Fruit fly (Drosophila melanogaster) whole organism, embryonic: Measurements from ENCODE around the gene CG32032.

ENCODE experiments used
- BEAF-32 ChIP-seq: fragments of 200-800 bp; sonication (Bioruptor generic); optimal IDR thresholded peaks from 3 replicates; lab custom pipeline; 2017; ENCODE audit warnings: missing biosample characterization, missing genetic modification characterization, mild to moderate bottlenecking, moderate library complexity, missing genetic modification reagents
- CG13287 ChIP-seq: fragments of 200-800 bp; sonication (Bioruptor generic); IDR thresholded peaks from 2 replicates; pipeline ENCODE4 v1.3.6; 2022; ENCODE audit warnings: missing biosample characterization, missing genetic modification characterization; ENCODE audit not compliant: partially characterized antibody
- CG13894 ChIP-seq: fragments of 200-800 bp; sonication (Bioruptor generic); optimal IDR thresholded peaks from 3 replicates; lab custom pipeline; 2018; ENCODE audit warnings: missing biosample characterization, mild to moderate bottlenecking, missing genetic modification characterization, moderate library complexity
- CG14441 ChIP-seq: fragments of 200-800 bp; sonication (Bioruptor generic); IDR thresholded peaks from 2 replicates; pipeline ENCODE4 v1.3.6; 2022; ENCODE audit warnings: missing biosample characterization, missing genetic modification characterization
- CG14667 ChIP-seq: fragments of 200-800 bp; sonication (Bioruptor generic); IDR thresholded peaks from 2 replicates; pipeline ENCODE4 v1.3.6; 2022; ENCODE audit warnings: missing biosample characterization, missing genetic modification characterization
- CG15073 ChIP-seq: fragments of 200-800 bp; sonication (Bioruptor generic); optimal IDR thresholded peaks from 2 replicates; lab custom pipeline; 2016; ENCODE audit warnings: missing biosample characterization, missing genetic modification characterization
- CG15601 ChIP-seq: fragments of 200-800 bp; sonication (Bioruptor generic); optimal IDR thresholded peaks from 3 replicates; lab custom pipeline; 2019; ENCODE audit warnings: missing biosample characterization, mild to moderate bottlenecking, missing genetic modification characterization, moderate library complexity
- CG1602 ChIP-seq: fragments of 200-800 bp; sonication (Bioruptor generic); optimal IDR thresholded peaks from 3 replicates; lab custom pipeline; 2016; ENCODE audit warnings: missing biosample characterization, missing genetic modification characterization
- CG16779 ChIP-seq: fragments of 200-800 bp; sonication (Bioruptor generic); IDR thresholded peaks from 2 replicates; pipeline ENCODE4 v1.3.6; 2022; ENCODE audit warnings: missing biosample characterization, missing genetic modification characterization
- CG18476 ChIP-seq: fragments of 200-800 bp; sonication (Bioruptor generic); optimal IDR thresholded peaks from 2 replicates; lab custom pipeline; 2016; ENCODE audit warnings: missing biosample characterization, mild to moderate bottlenecking, missing genetic modification characterization
- CG2116 ChIP-seq: fragments of 200-800 bp; sonication (Bioruptor generic); optimal IDR thresholded peaks from 3 replicates; lab custom pipeline; 2018; ENCODE audit warnings: missing biosample characterization, mild to moderate bottlenecking, missing genetic modification characterization
- CG31224 ChIP-seq: fragments of 200-800 bp; sonication (Bioruptor generic); IDR thresholded peaks from 2 replicates; pipeline ENCODE4 v1.3.6; 2022; ENCODE audit warnings: missing biosample characterization, missing genetic modification characterization
- CG31365 ChIP-seq: fragments of 200-800 bp; sonication (Bioruptor generic); optimal IDR thresholded peaks from 2 replicates; lab custom pipeline; 2018; ENCODE audit warnings: missing biosample characterization, mild to moderate bottlenecking, missing genetic modification characterization
- CG7928 ChIP-seq: fragments of 200-800 bp; sonication (Bioruptor generic); optimal IDR thresholded peaks from 2 replicates; lab custom pipeline; 2017; ENCODE audit warnings: missing biosample characterization, mild to moderate bottlenecking, missing genetic modification characterization
- CG9215 ChIP-seq: fragments of 200-800 bp; sonication (Bioruptor generic); IDR thresholded peaks from 2 replicates; pipeline ENCODE4 v1.3.6; 2022; ENCODE audit warnings: missing biosample characterization, missing genetic modification characterization
- CG9932 ChIP-seq: fragments of 200-800 bp; sonication (Bioruptor generic); IDR thresholded peaks from 2 replicates; pipeline ENCODE4 v1.3.6; 2022; ENCODE audit warnings: missing biosample characterization, missing genetic modification characterization
- D19A ChIP-seq: fragments of 200-800 bp; optimal IDR thresholded peaks from 3 replicates; lab custom pipeline; 2019; ENCODE audit warnings: missing biosample characterization, mild to moderate bottlenecking, missing genetic modification characterization, moderate library complexity
- Doc3 ChIP-seq: fragments of 200-800 bp; sonication (Bioruptor generic); IDR thresholded peaks from 3 replicates; pipeline ENCODE4 v1.3.6; 2022; ENCODE audit warnings: missing biosample characterization, missing genetic modification characterization; ENCODE audit not compliant: partially characterized antibody
- Dref ChIP-seq: fragments of 200-800 bp; sonication (Bioruptor generic); IDR thresholded peaks from 2 replicates; pipeline ENCODE4 v1.3.6; 2022; ENCODE audit warnings: missing biosample characterization, missing genetic modification characterization
- ERR ChIP-seq: fragments of 200-800 bp; sonication (Bioruptor generic); optimal IDR thresholded peaks from 2 replicates; lab custom pipeline; 2016; ENCODE audit warnings: missing biosample characterization, missing genetic modification characterization
- HLH54F ChIP-seq: fragments of 200-800 bp; sonication (Bioruptor generic); optimal IDR thresholded peaks from 3 replicates; lab custom pipeline; 2016; ENCODE audit warnings: missing biosample characterization, missing genetic modification characterization
- Hr3 ChIP-seq: fragments of 200-800 bp; sonication (Bioruptor generic); optimal IDR thresholded peaks from 3 replicates; lab custom pipeline; 2016; ENCODE audit warnings: missing biosample characterization, missing genetic modification characterization
- Hr78 ChIP-seq, 2 experiments: fragments of 200-800 bp in 1 of 2; fragments of >200 bp in 1 of 2; sonication (Bioruptor generic) in 1 of 2; optimal IDR thresholded peaks; 2 replicates each; lab custom pipeline; 2017 to 2019; ENCODE audit warnings: missing biosample characterization in 2 of 2, missing genetic modification characterization in 2 of 2, mild to moderate bottlenecking in 1 of 2, moderate library complexity in 1 of 2
- Kr ChIP-seq: fragments of 200-800 bp; sonication (Bioruptor generic); optimal IDR thresholded peaks from 2 replicates; lab custom pipeline; 2017; ENCODE audit warnings: missing biosample characterization, mild to moderate bottlenecking, missing genetic modification characterization
- Meics ChIP-seq: fragments of 200-800 bp; sonication (Bioruptor generic); optimal IDR thresholded peaks from 2 replicates; lab custom pipeline; 2017; ENCODE audit warnings: missing biosample characterization, mild to moderate bottlenecking, missing genetic modification characterization
- Myb ChIP-seq: fragments of 200-800 bp; sonication (Bioruptor generic); optimal IDR thresholded peaks from 2 replicates; lab custom pipeline; 2016; ENCODE audit warnings: missing biosample characterization, missing genetic modification characterization
- Nf-YB ChIP-seq: fragments of 200-800 bp; sonication (Bioruptor generic); optimal IDR thresholded peaks from 3 replicates; lab custom pipeline; 2019; ENCODE audit warnings: missing biosample characterization, mild to moderate bottlenecking, missing genetic modification characterization, moderate library complexity
- Optix ChIP-seq: fragments of 200-800 bp; sonication (Bioruptor generic); IDR thresholded peaks from 3 replicates; pipeline ENCODE4 v1.3.6; 2022; ENCODE audit warnings: missing biosample characterization, missing genetic modification characterization
- Ptx1 ChIP-seq: fragments of 200-800 bp; sonication (Bioruptor generic); IDR thresholded peaks from 2 replicates; pipeline ENCODE4 v1.3.6; 2022; ENCODE audit warnings: missing biosample characterization, missing genetic modification characterization
- Sin3A ChIP-seq: fragments of >200 bp; optimal IDR thresholded peaks from 2 replicates; lab custom pipeline; 2018
- Ssrp ChIP-seq: fragments of 200-800 bp; sonication (Bioruptor generic); optimal IDR thresholded peaks from 2 replicates; lab custom pipeline; 2018; ENCODE audit warnings: missing biosample characterization, mild to moderate bottlenecking, missing genetic modification characterization, moderate library complexity
- Stat92E ChIP-seq, 3 experiments: fragments of >200 bp in 2 of 3; fragments of 200-800 bp in 1 of 3; sonication (Bioruptor generic) in 1 of 3; optimal IDR thresholded peaks; 2 replicates each; lab custom pipeline; 2017 to 2019; ENCODE audit warnings: missing biosample characterization in 3 of 3, missing genetic modification characterization in 3 of 3, mild to moderate bottlenecking in 1 of 3, moderate library complexity in 1 of 3
- YL-1 ChIP-seq: fragments of 200-800 bp; sonication (Bioruptor generic); optimal IDR thresholded peaks from 3 replicates; lab custom pipeline; 2017; ENCODE audit warnings: missing biosample characterization, mild to moderate bottlenecking, missing genetic modification characterization
- btn ChIP-seq: fragments of 200-800 bp; sonication (Bioruptor generic); optimal IDR thresholded peaks from 2 replicates; lab custom pipeline; 2016; ENCODE audit warnings: missing biosample characterization, missing genetic modification characterization
- chinmo ChIP-seq: fragments of 200-800 bp; sonication (Bioruptor generic); IDR thresholded peaks from 4 replicates; pipeline ENCODE4 v1.3.6; 2022; ENCODE audit warnings: missing biosample characterization, missing genetic modification characterization; ENCODE audit not compliant: partially characterized antibody
- croc ChIP-seq: fragments of 200-800 bp; sonication (Bioruptor generic); conservative IDR thresholded peaks from 3 replicates; pipeline ENCODE4 v1.3.6; 2022; ENCODE audit warnings: missing biosample characterization, missing genetic modification characterization
- crp ChIP-seq, 2 experiments: fragments of 200-800 bp; sonication (Bioruptor generic); optimal IDR thresholded peaks; 2 replicates in 1 of 2; 3 replicates in 1 of 2; lab custom pipeline; 2017; ENCODE audit warnings: missing biosample characterization in 2 of 2, missing genetic modification characterization in 2 of 2, mild to moderate bottlenecking in 1 of 2, moderate library complexity in 1 of 2
- da ChIP-seq: fragments of 200-800 bp; sonication (Bioruptor generic); optimal IDR thresholded peaks from 2 replicates; lab custom pipeline; 2016; ENCODE audit warnings: missing biosample characterization, missing genetic modification characterization
- disco-r ChIP-seq: fragments of 200-800 bp; sonication (Bioruptor generic); optimal IDR thresholded peaks from 2 replicates; lab custom pipeline; 2016; ENCODE audit warnings: missing biosample characterization, missing genetic modification characterization
- ftz-f1 ChIP-seq: fragments of 200-800 bp; sonication (Bioruptor generic); optimal IDR thresholded peaks from 2 replicates; lab custom pipeline; 2016; ENCODE audit warnings: missing biosample characterization, missing genetic modification characterization
- gro ChIP-seq: fragments of 200-800 bp; sonication (Bioruptor generic); optimal IDR thresholded peaks from 2 replicates; lab custom pipeline; 2016; ENCODE audit warnings: missing biosample characterization, missing genetic modification characterization
- pnt ChIP-seq: fragments of 200-800 bp; sonication (Bioruptor generic); optimal IDR thresholded peaks from 3 replicates; lab custom pipeline; 2016; ENCODE audit warnings: missing biosample characterization, missing genetic modification characterization
- pros ChIP-seq: fragments of 200-800 bp; sonication (Bioruptor generic); optimal IDR thresholded peaks from 3 replicates; lab custom pipeline; 2019; ENCODE audit warnings: missing biosample characterization, mild to moderate bottlenecking, missing genetic modification characterization, moderate library complexity
- seq ChIP-seq: fragments of 200-800 bp; sonication (Bioruptor generic); IDR thresholded peaks from 2 replicates; pipeline ENCODE4 v1.3.6; 2022; ENCODE audit warnings: missing biosample characterization, missing genetic modification characterization
- sim ChIP-seq: fragments of 200-800 bp; sonication (Bioruptor generic); IDR thresholded peaks from 2 replicates; pipeline ENCODE4 v1.3.6; 2022; ENCODE audit warnings: missing biosample characterization, missing genetic modification characterization
- slou ChIP-seq: fragments of 200-800 bp; sonication (Bioruptor generic); optimal IDR thresholded peaks from 3 replicates; lab custom pipeline; 2016; ENCODE audit warnings: missing biosample characterization, missing genetic modification characterization
- vfl ChIP-seq: fragments of 200-800 bp; sonication (Bioruptor generic); optimal IDR thresholded peaks from 2 replicates; lab custom pipeline; 2016; ENCODE audit warnings: missing biosample characterization, missing genetic modification characterization
- zen2 ChIP-seq: fragments of 200-800 bp; sonication (Bioruptor generic); IDR thresholded peaks from 3 replicates; pipeline ENCODE4 v1.3.6; 2022; ENCODE audit warnings: missing biosample characterization, missing genetic modification characterization; ENCODE audit not compliant: partially characterized antibody
- zfh2 ChIP-seq: fragments of 200-800 bp; sonication (Bioruptor generic); optimal IDR thresholded peaks from 2 replicates; lab custom pipeline; 2016; ENCODE audit warnings: missing biosample characterization, missing genetic modification characterization

The CG32032 gene

dm6 chr3L:9126888-9127689 is 34.2 kb downstream of the CG32032 start (continued):
- TF ChIP-seq Myb (GFP tag; lab: Kevin White, UChicago) (peak; percentile 32), CG15601 (no peak), pnt (GFP tag; lab: Kevin White, UChicago) (no peak), CG31365 (no peak), YL-1 (GFP tag; lab: Kevin White, UChicago) (no peak), chinmo (GFP tag; lab: Robert Waterston, UW) (no peak), vfl (peak; percentile 36), CG15073 (no peak), CG31224 (peak; percentile 28; the same call in 1 of the 2 replicates), Meics (GFP tag; lab: Kevin White, UChicago) (peak; percentile 74), Optix (GFP tag; lab: Robert Waterston, UW) (no peak), CG9215 (GFP tag; lab: Robert Waterston, UW) (peak; percentile 53), croc (no peak), CG14667 (GFP tag; lab: Robert Waterston, UW) (no peak), Hr78 (GFP tag; optimal IDR thresholded peaks at IDR 0.05; lab: Kevin White, UChicago) (no peak), btn (GFP tag; lab: Kevin White, UChicago) (no peak), CG7928 (GFP tag; lab: Kevin White, UChicago) (no peak), CG1602 (GFP tag; lab: Kevin White, UChicago) (no peak), CG18476 (GFP tag; lab: Kevin White, UChicago) (no peak), Hr3 (peak; percentile 13), Ptx1 (GFP tag; lab: Robert Waterston, UW) (peak; percentile 72), HLH54F (GFP tag; lab: Kevin White, UChicago) (peak; percentile 49), CG13287 (GFP tag; lab: Robert Waterston, UW) (no peak), seq (GFP tag; lab: Robert Waterston, UW) (0 out of 2 replicates have a peak, but pooled peaks have one; percentile 7), da (no peak), disco-r (GFP tag; lab: Kevin White, UChicago) (no peak), crp (GFP tag; optimal IDR thresholded peaks at IDR 0.05; lab: Kevin White, UChicago) (no peak), zfh2 (GFP tag; lab: Kevin White, UChicago) (peak; percentile 30), Doc3 (GFP tag; lab: Robert Waterston, UW) (no peak), CG9932 (GFP tag; lab: Robert Waterston, UW) (peak; percentile 44), slou (peak; percentile 46), gro (GFP tag; lab: Kevin White, UChicago) (no peak), sim (peak; percentile 13; the same call in 1 of the 2 replicates), Sin3A (lab: Kevin White, UChicago) (no peak), zen2 (GFP tag; lab: Robert Waterston, UW) (no peak), Ssrp (peak; percentile 25), CG16779 (GFP tag; lab: Robert Waterston, UW) (no peak), CG2116 (GFP tag; lab: Kevin White, UChicago) (no peak), Kr (no peak), CG13894 (tag; lab: Kevin White, UChicago) (peak; percentile 96), BEAF-32 (GFP tag; lab: Kevin White, UChicago) (no peak), ftz-f1 (GFP tag; lab: Kevin White, UChicago) (no peak), pros (GFP tag; lab: Kevin White, UChicago) (no peak), D19A (peak; percentile 52), CG14441 (GFP tag; lab: Robert Waterston, UW) (peak; percentile 49), ERR (GFP tag; lab: Kevin White, UChicago) (no peak), Nf-YB (GFP tag; lab: Kevin White, UChicago) (no peak), Dref (GFP tag; lab: Robert Waterston, UW) (no peak), Stat92E (GFP tag; optimal IDR thresholded peaks at IDR 0.05; lab: Kevin White, UChicago) (no peak)
